Fruit fly (Drosophila melanogaster) whole organism, embryonic: ENCODE measurements around the gene HIP-R.

Experiments
- Bdp1 ChIP-seq: fragments of 200-800 bp; sonication (Bioruptor generic); optimal IDR thresholded peaks from 3 replicates; lab custom pipeline; 2016; ENCODE audit warnings: missing biosample characterization, missing genetic modification characterization
- CG14050 ChIP-seq: fragments of 200-800 bp; sonication (Bioruptor generic); IDR thresholded peaks from 3 replicates; pipeline ENCODE4 v1.3.6; 2022; ENCODE audit warnings: missing biosample characterization, missing genetic modification characterization
- CG3995 ChIP-seq: fragments of 200-800 bp; sonication (Bioruptor generic); optimal IDR thresholded peaks from 3 replicates; lab custom pipeline; 2016; ENCODE audit warnings: missing biosample characterization, missing genetic modification characterization
- bcd ChIP-seq: fragments of 200-800 bp; sonication (Bioruptor generic); optimal IDR thresholded peaks from 2 replicates; lab custom pipeline; 2017; ENCODE audit warnings: missing biosample characterization, mild to moderate bottlenecking, missing genetic modification characterization
- gsb-n ChIP-seq: fragments of 200-800 bp; sonication (Bioruptor generic); optimal IDR thresholded peaks from 3 replicates; lab custom pipeline; 2018; ENCODE audit warnings: missing biosample characterization, mild to moderate bottlenecking, missing genetic modification characterization
- lmd ChIP-seq: fragments of 200-800 bp; sonication (Bioruptor generic); IDR thresholded peaks from 2 replicates; pipeline ENCODE4 v1.3.6; 2022; ENCODE audit warnings: missing biosample characterization, missing genetic modification characterization
- sisA ChIP-seq: fragments of 200-800 bp; sonication (Bioruptor generic); IDR thresholded peaks from 2 replicates; pipeline ENCODE4 v1.3.6; 2022; ENCODE audit warnings: missing biosample characterization, missing genetic modification characterization

DNA sequence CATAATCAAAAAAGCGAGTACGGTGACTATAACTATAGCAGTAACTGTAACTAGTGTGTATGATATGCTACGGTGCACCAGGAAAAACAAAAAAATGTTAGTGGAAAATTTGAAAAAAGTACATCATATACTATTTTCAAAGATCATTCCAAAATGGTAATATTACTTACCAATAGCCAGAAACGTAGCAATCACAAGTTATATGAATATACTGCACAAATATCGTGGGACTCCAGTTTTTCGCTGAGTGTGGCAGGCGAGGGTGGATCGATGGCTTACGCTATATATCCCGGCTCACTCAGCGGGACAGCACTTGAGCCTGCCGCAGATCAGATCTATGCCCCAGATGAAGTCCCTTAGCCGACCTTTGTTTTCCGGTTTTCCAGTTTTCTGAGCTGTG lies 47.9 kb downstream of the HIP-R start:
- TF ChIP-seq CG3995 (GFP tag; lab: Kevin White, UChicago): no peak
- TF ChIP-seq bcd (GFP tag; lab: Kevin White, UChicago): no peak
- no peak for TF ChIP-seq Bdp1
- TF ChIP-seq sisA (GFP tag; lab: Robert Waterston, UW): no peak
- TF ChIP-seq lmd (GFP tag; lab: Robert Waterston, UW): no peak
- no peak for TF ChIP-seq CG14050 (GFP tag; lab: Robert Waterston, UW)
- TF ChIP-seq gsb-n (tag; lab: Kevin White, UChicago): no peak
